Worm (Caenorhabditis elegans) whole organism, dauer: ENCODE data around the gene Y60A9A.1.

Source experiments
- unc-62 ChIP-seq: sonication (generic microtip); optimal IDR thresholded peaks from 2 replicates; lab custom pipeline; 2017; ENCODE audit warnings: missing biosample characterization, missing genetic modification reagents, missing genetic modification characterization

Y60A9A.1 gene

DNA sequence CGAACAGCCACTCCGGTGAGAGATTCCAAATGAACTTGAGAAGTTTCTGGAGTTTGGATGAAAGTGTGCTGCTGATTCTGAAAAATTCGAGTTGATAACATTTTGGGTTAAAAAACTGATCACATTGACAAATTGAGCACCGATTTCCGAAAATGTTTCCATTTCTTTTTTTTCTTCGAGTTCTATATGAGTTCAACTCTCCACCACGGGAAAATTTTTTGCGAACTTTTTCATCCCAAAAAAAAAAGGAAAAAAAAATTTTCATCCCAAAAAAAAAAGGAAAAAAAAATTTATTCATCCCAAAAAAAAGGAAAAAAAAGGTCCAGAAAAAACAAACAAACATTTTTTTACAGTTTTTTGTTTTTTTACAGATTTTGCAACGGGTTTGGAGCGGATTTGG, at the start of gene Y60A9A.1:
TSS of gene Y60A9A.1 (minus strand) at position 101 of the 400 bp plus-strand sequence.
- no peak for TF ChIP-seq unc-62 (GFP tag; lab: Kevin White, UChicago)

DNA sequence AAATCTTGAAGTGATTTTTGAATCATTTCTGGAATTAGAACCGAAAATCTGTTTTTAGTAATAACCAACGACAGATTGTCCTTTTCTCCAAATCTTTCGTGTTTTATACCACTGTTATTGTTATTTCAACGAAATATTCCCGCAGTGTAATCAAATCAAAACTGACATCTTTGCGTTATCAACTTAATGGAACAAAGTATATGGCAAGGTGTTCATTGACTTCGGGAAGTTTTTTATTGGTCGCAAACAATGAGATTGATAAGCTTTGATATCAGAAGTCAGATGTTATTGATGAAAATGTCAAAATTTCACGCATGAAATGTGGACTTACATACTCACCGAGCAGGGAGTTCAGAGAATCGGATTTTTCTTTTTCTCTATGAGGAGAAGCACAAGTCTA, 47.6 kb upstream of the Y60A9A.1 start, which contains the start of gene F23D12.11:
TSS of gene F23D12.11 (minus strand) at position 79 of the 400 bp plus-strand sequence.
- no peak for TF ChIP-seq unc-62 (GFP tag; lab: Kevin White, UChicago)

DNA sequence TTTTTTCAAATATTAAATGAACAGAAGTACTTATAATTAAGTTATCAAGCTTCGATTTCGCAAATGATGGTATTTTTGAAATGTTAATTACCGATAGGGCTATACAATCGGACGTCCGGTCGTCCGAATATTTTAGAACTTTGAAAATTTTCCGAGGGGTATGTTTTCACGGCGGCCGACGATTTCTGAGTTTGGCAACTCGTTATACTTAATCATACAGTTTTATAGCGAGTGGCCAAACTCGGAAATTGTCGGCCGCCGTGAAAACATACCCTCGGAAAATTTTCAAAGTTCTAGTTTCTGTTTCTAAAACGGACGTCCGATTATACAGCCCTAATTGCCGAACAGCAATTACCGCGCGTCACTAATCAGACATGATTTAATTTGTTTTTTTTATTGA, 47.1 kb upstream of the Y60A9A.1 start:
- no peak for TF ChIP-seq unc-62 (GFP tag; lab: Kevin White, UChicago)

DNA sequence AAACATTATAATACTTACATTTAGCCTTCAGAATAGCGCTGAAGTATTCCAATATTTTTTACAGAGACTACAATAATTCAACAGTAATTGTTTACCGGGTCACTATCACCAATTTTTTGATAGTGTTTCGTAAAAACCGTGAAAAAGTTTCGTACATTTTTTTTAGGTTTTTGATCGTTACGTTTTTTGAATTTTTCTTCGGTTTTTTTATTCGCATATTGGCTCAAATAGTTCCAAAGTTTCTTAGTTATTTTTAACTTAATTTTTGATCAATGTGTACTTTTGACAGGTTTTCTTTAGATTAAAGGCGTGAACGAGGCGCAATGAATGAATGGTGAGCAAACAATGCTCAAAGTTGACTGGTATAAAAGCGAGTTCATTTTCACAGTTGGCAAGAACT, 46.0 kb upstream of the Y60A9A.1 start, which contains the start of gene fipr-3:
TSS of gene fipr-3 (plus strand) at position 301 of the 400 bp plus-strand sequence.
- no peak for TF ChIP-seq unc-62 (GFP tag; lab: Kevin White, UChicago)

ce11 chrX:14421529-14421982, 44.5 kb upstream of the Y60A9A.1 start, which contains the start of gene F23D12.2:
Gene F23D12.2, minus strand, starts transcription at chrX:14421579.
- no peak for TF ChIP-seq unc-62 (GFP tag; lab: Kevin White, UChicago)

DNA sequence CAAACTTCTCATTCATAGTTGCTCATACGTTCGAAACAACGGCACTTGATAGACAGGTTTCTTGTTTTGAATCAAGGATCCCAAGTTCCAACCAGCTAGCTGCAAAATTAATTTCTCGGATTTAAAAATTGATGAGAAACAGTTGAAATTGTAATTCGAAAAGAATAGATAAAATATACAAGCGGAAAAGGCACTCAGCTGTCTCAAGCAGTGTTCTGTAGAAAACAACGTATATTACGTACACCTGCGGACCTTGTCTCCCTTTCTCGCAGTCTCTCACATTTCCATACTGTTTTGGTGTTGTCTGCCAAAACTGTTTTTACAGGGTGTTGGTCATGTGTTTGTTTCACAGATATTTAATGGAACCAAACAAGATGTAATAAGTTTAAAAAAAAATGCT, 38.6 kb upstream of the Y60A9A.1 start, which contains the start of gene F23D12.10:
TSS of gene F23D12.10 (minus strand) at position 101 of the 400 bp plus-strand sequence.
- TF ChIP-seq unc-62 (GFP tag; lab: Kevin White, UChicago) = no peak

DNA sequence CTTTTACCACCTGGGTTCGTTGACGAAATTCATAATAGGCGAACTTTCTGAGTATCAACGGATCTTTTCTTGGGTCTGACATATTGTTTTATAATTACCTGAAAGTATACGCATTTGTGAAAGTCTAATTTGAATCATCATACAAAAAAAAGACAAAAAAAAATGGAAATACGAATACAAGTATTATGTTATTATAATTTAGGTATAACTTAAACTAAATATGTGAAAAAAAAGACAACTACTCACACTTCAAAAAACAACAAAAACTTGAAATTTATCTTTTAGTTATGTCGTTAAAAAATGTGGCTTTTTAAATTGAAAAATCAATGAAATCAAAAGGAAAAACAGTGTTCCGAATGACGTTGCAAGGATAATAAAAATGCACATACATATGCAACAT, 35.7 kb upstream of the Y60A9A.1 start, which contains the start of gene fbxa-179:
TSS of gene fbxa-179 (minus strand) at position 101 of the 400 bp plus-strand sequence.
- no peak for TF ChIP-seq unc-62 (GFP tag; lab: Kevin White, UChicago)

ce11 chrX:14405817-14406216, 28.7 kb upstream of the Y60A9A.1 start, which contains the start of gene frpr-17:
Gene frpr-17, plus strand, starts transcription at chrX:14406117.
- no peak for TF ChIP-seq unc-62 (GFP tag; lab: Kevin White, UChicago)

- TF ChIP-seq unc-62 (GFP tag; lab: Kevin White, UChicago) = no peak
Measured at ce11 chrX:14401230-14401629, 24.2 kb upstream of the Y60A9A.1 start.

DNA sequence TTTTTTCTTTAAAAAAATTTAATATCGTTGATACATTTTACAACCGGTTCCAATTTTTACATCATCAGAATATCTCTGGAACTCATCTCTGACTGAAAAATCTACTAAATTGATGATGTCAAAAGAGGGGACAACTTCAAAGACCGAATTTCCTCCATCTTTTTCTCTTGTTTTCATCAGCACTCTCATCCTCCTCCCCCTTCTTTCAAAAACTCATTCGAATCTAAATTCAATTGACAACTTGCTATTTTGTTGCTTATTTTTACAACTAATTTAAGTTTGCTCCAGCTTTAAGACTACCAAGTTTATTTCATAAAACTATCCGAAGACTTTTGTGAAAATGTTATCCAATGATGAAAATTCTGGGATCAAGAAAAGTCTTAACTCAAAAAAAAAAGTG, 22.0 kb upstream of the Y60A9A.1 start:
- TF ChIP-seq unc-62 (GFP tag; lab: Kevin White, UChicago) = no peak

DNA sequence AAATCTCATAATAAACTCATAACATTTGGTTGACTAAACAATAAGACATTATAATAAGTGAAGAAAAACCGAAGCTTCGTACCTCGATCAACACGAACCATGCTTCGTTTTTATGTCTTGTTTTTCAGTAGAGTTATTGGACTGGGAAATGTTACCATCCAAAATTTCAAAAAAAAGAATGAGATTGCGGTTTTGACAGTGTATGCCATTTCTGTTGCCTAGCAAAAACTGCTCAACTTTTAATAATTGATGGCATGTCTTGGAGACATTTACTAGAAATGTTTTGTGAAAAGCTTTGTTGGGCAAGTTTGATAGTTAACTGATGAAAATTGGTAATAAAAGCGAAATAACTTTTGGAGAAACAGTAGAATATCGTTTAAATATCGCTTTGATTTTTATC, 18.2 kb upstream of the Y60A9A.1 start, which contains the start of gene Y60A9.1:
TSS of gene Y60A9.1 (minus strand) at position 101 of the 400 bp plus-strand sequence.
- no peak for TF ChIP-seq unc-62 (GFP tag; lab: Kevin White, UChicago)

ce11 chrX:14382951-14383350, 5.9 kb upstream of the Y60A9A.1 start, which contains the start of gene Y60A9.3:
Gene Y60A9.3, plus strand, starts transcription at chrX:14383251.
- no peak for TF ChIP-seq unc-62 (GFP tag; lab: Kevin White, UChicago)

DNA sequence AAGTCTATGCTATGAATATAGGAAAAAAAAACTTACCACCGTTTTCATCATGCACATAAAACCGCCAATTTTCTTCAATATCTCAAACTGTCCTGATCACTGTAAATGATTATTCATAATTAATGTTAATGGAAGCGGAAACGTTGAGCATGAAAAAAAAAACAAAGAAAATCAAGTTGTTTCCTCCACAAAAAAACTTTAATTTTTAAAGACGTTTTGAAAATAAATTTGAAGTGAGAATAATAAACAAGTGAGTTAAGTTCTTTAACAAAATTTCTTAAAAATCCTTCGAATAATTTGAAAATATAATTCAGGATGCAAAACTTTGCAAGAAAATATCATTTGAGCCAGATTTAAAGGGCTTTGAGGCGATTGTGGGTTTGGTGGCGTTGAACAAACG, 6.8 kb downstream of the Y60A9A.1 start, which contains the start of gene irk-3:
TSS of gene irk-3 (minus strand) at position 101 of the 400 bp plus-strand sequence.
- TF ChIP-seq unc-62 (GFP tag; lab: Kevin White, UChicago) = no peak

DNA sequence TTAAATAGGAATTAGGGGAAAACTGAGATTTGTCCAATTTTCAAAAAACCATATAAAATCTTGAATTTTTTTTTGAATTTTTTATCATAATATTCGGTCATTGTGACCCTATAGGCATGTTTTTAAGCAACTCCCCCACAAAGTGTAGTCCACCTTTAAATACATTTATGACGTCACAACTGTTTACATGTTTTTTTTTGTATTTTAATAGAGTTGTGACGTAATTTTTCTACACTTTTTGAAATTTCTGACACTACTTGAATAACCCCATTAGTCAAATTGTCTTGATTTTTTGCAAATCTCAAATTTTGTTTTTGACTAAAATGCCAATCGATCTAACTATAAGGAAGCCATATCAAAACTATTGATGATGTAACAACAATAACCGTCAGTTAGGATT, 11.0 kb downstream of the Y60A9A.1 start:
- no peak for TF ChIP-seq unc-62 (GFP tag; lab: Kevin White, UChicago)

- TF ChIP-seq unc-62 (GFP tag; lab: Kevin White, UChicago) = no peak
Measured at ce11 chrX:14359571-14359970, 17.5 kb downstream of the Y60A9A.1 start.

DNA sequence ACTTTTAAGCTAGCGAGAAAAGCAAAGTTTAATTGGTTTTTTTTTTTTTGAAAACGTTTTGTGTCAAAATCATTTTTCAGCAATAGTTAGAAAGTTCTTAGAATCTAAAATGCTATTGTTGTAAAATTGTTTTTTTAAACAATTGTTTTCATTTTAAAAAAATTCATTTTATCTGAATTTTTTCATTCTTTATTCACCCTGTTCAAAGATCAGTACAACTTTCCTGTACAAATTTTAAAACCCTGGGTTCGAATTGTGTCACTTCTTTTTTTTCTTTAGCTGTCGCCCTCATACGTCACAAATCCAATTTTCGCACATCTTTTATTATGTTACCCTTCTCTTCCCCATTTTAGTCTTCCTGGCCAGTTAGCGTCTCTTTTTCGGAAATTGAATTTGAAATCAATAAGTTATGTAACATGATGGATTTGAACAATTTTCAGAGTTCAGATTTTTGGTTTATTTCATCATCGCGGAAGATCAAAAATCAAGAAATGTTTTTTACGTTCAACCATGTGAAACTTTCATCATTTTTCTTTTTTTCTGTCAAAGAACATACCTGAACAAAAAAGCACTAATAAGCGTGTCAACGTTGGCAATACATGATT, 20.3 kb downstream of the Y60A9A.1 start:
- no peak for TF ChIP-seq unc-62 (GFP tag; lab: Kevin White, UChicago)

ce11 chrX:14355034-14355433, 22.0 kb downstream of the Y60A9A.1 start:
- TF ChIP-seq unc-62 (GFP tag; lab: Kevin White, UChicago) = no peak
